Worm (Caenorhabditis elegans): ENCODE data around the gene tsp-20.
A peak's percentile ranks its signal among the peaks of the same experiment; 100 is the strongest.

The tsp-20 gene

DNA sequence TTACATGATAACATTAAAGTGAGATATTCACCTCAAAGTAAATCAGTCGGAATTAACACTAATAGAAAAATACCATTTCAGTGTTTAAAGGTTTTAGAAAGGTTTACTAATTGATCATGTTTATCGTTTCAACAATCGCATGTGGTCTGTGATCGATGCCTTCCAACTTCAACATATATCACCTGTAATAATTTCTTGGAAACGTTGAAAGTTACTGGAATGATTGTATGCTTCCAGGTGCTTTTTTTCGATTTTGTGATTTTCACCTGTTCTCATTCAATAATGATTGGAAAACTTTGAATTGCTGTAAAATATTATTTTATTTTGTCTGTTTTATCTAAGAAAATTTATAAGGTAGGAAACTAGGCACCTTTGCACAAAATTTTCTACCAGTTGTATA is 11.3 kb downstream of the tsp-20 start:
- no peak for TF ChIP-seq ceh-88 (GFP tag; IDR thresholded peaks at IDR 0.05)
- TF ChIP-seq hpl-2 (GFP tag; optimal IDR thresholded peaks at IDR 0.05): no peak
- no peak for TF ChIP-seq lin-13 (GFP tag; optimal IDR thresholded peaks at IDR 0.05)
- TF ChIP-seq egl-27 (tag; optimal IDR thresholded peaks at IDR 0.05): no peak
- no peak for TF ChIP-seq zag-1 (tag; optimal IDR thresholded peaks at IDR 0.05)
- TF ChIP-seq nhr-237 (tag; optimal IDR thresholded peaks at IDR 0.05): no peak
- peak; percentile 100 for TF ChIP-seq hlh-4 (tag; optimal IDR thresholded peaks at IDR 0.05)
- TF ChIP-seq nhr-71 (tag; optimal IDR thresholded peaks at IDR 0.05): peak; percentile 43
- no peak for TF ChIP-seq sox-4 (tag; optimal IDR thresholded peaks at IDR 0.05)
- TF ChIP-seq nhr-28 (tag; optimal IDR thresholded peaks at IDR 0.05): no peak
- TF ChIP-seq ces-1 (GFP tag; optimal IDR thresholded peaks at IDR 0.05): no peak
- TF ChIP-seq lin-35 (GFP tag; optimal IDR thresholded peaks at IDR 0.05): no peak
- TF ChIP-seq ztf-4 (tag; optimal IDR thresholded peaks at IDR 0.05): no peak
- peak; percentile 30 for TF ChIP-seq nhr-47 (tag; optimal IDR thresholded peaks at IDR 0.05)

DNA sequence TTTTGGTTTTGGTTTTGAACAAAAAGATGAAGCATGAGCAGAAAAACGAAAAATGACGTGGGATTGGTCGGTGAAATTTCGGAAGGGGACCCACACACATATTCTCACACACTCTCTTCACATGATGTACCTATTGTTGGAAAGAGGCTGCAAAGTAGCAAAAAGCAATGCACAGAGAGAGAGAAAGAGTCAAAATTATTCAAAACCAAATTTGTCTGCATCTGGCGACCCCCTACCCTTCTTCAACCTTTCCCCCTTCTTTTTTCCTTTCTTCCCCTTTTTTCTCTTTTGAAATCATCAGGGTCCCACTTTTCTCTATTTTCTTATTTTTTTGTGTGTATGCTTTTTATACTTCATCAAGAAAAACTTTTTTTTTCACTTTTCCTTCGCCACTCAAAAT is 12.4 kb downstream of the tsp-20 start:
- no peak for TF ChIP-seq efl-1 (optimal IDR thresholded peaks at IDR 0.05)
- peak in 1 of 2 experiments; percentile 76 for TF ChIP-seq efl-1 (GFP tag; optimal IDR thresholded peaks at IDR 0.05 in 1 of 2)
- no peak for TF ChIP-seq pax-3 (tag; optimal IDR thresholded peaks at IDR 0.05)
- no peak for TF ChIP-seq xbp-1 (tag; optimal IDR thresholded peaks at IDR 0.05)
- TF ChIP-seq ama-1 (optimal IDR thresholded peaks at IDR 0.05): no peak
- TF ChIP-seq nhr-47 (tag; optimal IDR thresholded peaks at IDR 0.05): no peak
- TF ChIP-seq ceh-88 (GFP tag; IDR thresholded peaks at IDR 0.05): no peak
- TF ChIP-seq fkh-4 (tag; optimal IDR thresholded peaks at IDR 0.05; ENCODE audit: borderline replicate concordance): no peak
- TF ChIP-seq C34B4.2 (tag; optimal IDR thresholded peaks at IDR 0.05): no peak
- TF ChIP-seq mep-1 (tag; optimal IDR thresholded peaks at IDR 0.05): no peak
- TF ChIP-seq sptf-1 (tag; optimal IDR thresholded peaks at IDR 0.05): no peak
- TF ChIP-seq egl-13 (tag; optimal IDR thresholded peaks at IDR 0.05): no peak
- TF ChIP-seq egl-27 (tag; optimal IDR thresholded peaks at IDR 0.05): no peak
- TF ChIP-seq lsy-2 (tag; optimal IDR thresholded peaks at IDR 0.05): peak in 1 of 2 experiments; percentile 3
- TF ChIP-seq ceh-82 (tag; optimal IDR thresholded peaks at IDR 0.05): no peak
- TF ChIP-seq lin-14 (GFP tag; optimal IDR thresholded peaks at IDR 0.05): peak; percentile 58
- TF ChIP-seq lin-39 (tag; optimal IDR thresholded peaks at IDR 0.05): no peak
- no peak for TF ChIP-seq mef-2 (tag; optimal IDR thresholded peaks at IDR 0.05)
- no peak for TF ChIP-seq ces-1 (GFP tag; optimal IDR thresholded peaks at IDR 0.05)
- TF ChIP-seq nhr-11 (tag; optimal IDR thresholded peaks at IDR 0.05): no peak
- TF ChIP-seq elt-2 (tag; optimal IDR thresholded peaks at IDR 0.05): no peak
- TF ChIP-seq ztf-11 (tag; optimal IDR thresholded peaks at IDR 0.05): no peak
- TF ChIP-seq nhr-85 (tag): no peak
- TF ChIP-seq swsn-7 (tag; optimal IDR thresholded peaks at IDR 0.05): no peak
- TF ChIP-seq fkh-10 (GFP tag; optimal IDR thresholded peaks at IDR 0.05): peak; percentile 67

DNA sequence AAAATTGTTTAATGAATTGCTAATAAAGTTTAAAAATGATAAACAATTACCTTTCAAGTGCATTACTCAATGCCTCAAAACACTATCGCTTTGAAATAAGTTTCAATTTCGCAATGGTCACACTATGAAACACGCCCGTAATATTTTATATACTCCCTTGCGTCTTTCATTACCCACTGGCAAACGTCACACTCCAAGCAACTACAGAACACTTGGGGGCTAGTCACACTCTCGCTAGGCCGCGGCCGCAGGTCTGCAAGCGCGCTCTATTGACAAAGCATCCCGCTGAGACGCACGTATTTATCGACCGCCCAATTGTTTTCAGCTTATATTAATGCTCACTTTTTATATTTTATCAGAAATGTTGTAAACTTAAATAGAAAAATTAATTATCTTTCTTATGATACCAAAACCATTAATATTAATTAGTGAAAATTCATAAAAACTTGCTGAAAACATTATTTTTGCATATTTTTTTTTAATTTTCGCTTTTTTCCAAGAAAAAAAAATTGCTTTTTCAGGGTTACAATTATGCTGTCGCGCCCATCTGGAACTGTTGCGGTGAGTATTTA is 15.8 kb downstream of the tsp-20 start, which contains the start of the genes nmat-1 and ucr-2.1:
nmat-1 (minus strand) TSS at position 136 of the 572 bp plus-strand sequence.
ucr-2.1 (plus strand) TSS at position 522 of the 572 bp plus-strand sequence.
- no peak for TF ChIP-seq unc-62 (GFP tag; optimal IDR thresholded peaks at IDR 0.05)
- peak; percentile 81 for TF ChIP-seq elt-2 (tag; optimal IDR thresholded peaks at IDR 0.05)
- peak; percentile 89 for TF ChIP-seq nhr-90 (tag; optimal IDR thresholded peaks at IDR 0.05; ENCODE audit: poor library complexity)
- no peak for TF ChIP-seq tlp-1 (tag; optimal IDR thresholded peaks at IDR 0.05)
- TF ChIP-seq sup-37 (GFP tag; optimal IDR thresholded peaks at IDR 0.05): no peak
- no peak for TF ChIP-seq nhr-76 (tag; optimal IDR thresholded peaks at IDR 0.05)
- peak; percentile 48 to 54 (median 52) for TF ChIP-seq dpl-1 (GFP tag; optimal IDR thresholded peaks at IDR 0.05)
- peak; percentile 54 for TF ChIP-seq jun-1 (tag; optimal IDR thresholded peaks at IDR 0.05)
- TF ChIP-seq vab-15 (tag; optimal IDR thresholded peaks at IDR 0.05): peak; percentile 50
- peak; percentile 44 for TF ChIP-seq ztf-4 (tag; optimal IDR thresholded peaks at IDR 0.05)
- TF ChIP-seq lir-3 (tag; optimal IDR thresholded peaks at IDR 0.05; ENCODE audit: poor library complexity): peak; percentile 78
- TF ChIP-seq fos-1 (tag; optimal IDR thresholded peaks at IDR 0.05): peak; percentile 19
- peak in 1 of 2 experiments; percentile 87 for TF ChIP-seq mdl-1 (tag; optimal IDR thresholded peaks at IDR 0.05)
- TF ChIP-seq ceh-8 (GFP tag; optimal IDR thresholded peaks at IDR 0.05): peak; percentile 27
- no peak for TF ChIP-seq ceh-63 (GFP tag; optimal IDR thresholded peaks at IDR 0.05)
- TF ChIP-seq hpl-2 (GFP tag; optimal IDR thresholded peaks at IDR 0.05): peak; percentile 75
- TF ChIP-seq pax-3 (tag; optimal IDR thresholded peaks at IDR 0.05): no peak
- TF ChIP-seq fkh-10 (GFP tag; optimal IDR thresholded peaks at IDR 0.05): no peak
- peak; percentile 87 for TF ChIP-seq xbp-1 (tag; optimal IDR thresholded peaks at IDR 0.05)
- no peak for TF ChIP-seq ceh-90 (tag; optimal IDR thresholded peaks at IDR 0.05)
- TF ChIP-seq nhr-19 (GFP tag; conservative IDR thresholded peaks at IDR 0.05): peak; percentile 79
- TF ChIP-seq nhr-77 (tag; optimal IDR thresholded peaks at IDR 0.05): peak; percentile 62

All from whole organism, L1 larva.